Fruit fly (Drosophila melanogaster): ENCODE data around the gene CG10301.

dm6 chr3R:23724843-23725506 lies 15.0 kb downstream of the CG10301 start:
- no peak for TF ChIP-seq psq (optimal IDR thresholded peaks at IDR 0.05)
- no peak for TF ChIP-seq pan (optimal IDR thresholded peaks at IDR 0.05)
- no peak for TF ChIP-seq CG8478 (optimal IDR thresholded peaks at IDR 0.05)
- TF ChIP-seq usp (GFP tag; optimal IDR thresholded peaks at IDR 0.05): no peak
